Worm (Caenorhabditis elegans) whole organism, L2 larva: ENCODE measurements around the gene dcap-1.

Experiments
- ZK546.5 ChIP-seq: sonication (generic microtip); optimal IDR thresholded peaks from 2 replicates; lab custom pipeline; 2017; ENCODE audit warnings: missing biosample characterization, missing genetic modification characterization
- ceh-82 ChIP-seq: fragments of 150-350 bp; optimal IDR thresholded peaks from 2 replicates; lab custom pipeline; 2014; ENCODE audit warnings: missing biosample characterization, missing genetic modification characterization
- egl-27 ChIP-seq: sonication (generic microtip); optimal IDR thresholded peaks from 3 replicates; lab custom pipeline; 2017; ENCODE audit warnings: missing biosample characterization, missing genetic modification reagents, missing genetic modification characterization
- lin-39 ChIP-seq: fragments of 150-350 bp; optimal IDR thresholded peaks from 2 replicates; lab custom pipeline; 2014; ENCODE audit warnings: missing biosample characterization, missing genetic modification reagents, missing genetic modification characterization
- nhr-12 ChIP-seq: fragments of 150-350 bp; optimal IDR thresholded peaks from 2 replicates; lab custom pipeline; 2014; ENCODE audit warnings: missing biosample characterization, missing genetic modification characterization
- nhr-237 ChIP-seq: fragments of 150-350 bp; optimal IDR thresholded peaks from 2 replicates; lab custom pipeline; 2014; ENCODE audit warnings: missing biosample characterization, missing genetic modification characterization
- nhr-25 ChIP-seq: fragments of 150-350 bp; sonication (generic microtip); optimal IDR thresholded peaks from 3 replicates; lab custom pipeline; 2014; ENCODE audit warnings: missing biosample characterization, missing genetic modification characterization
- skn-1 ChIP-seq: sonication (generic microtip); optimal IDR thresholded peaks from 2 replicates; lab custom pipeline; 2017; ENCODE audit warnings: missing biosample characterization, missing genetic modification characterization
- sma-3 ChIP-seq: sonication (generic microtip); optimal IDR thresholded peaks from 2 replicates; lab custom pipeline; 2016; ENCODE audit warnings: missing genetic modification reagents, missing genetic modification characterization, missing compliant biosample characterization
- snpc-4 ChIP-seq: fragments of 150-350 bp; optimal IDR thresholded peaks from 2 replicates; lab custom pipeline; 2014; ENCODE audit warnings: missing biosample characterization, missing genetic modification characterization
- unc-55 ChIP-seq: fragments of 150-350 bp; sonication (generic microtip); optimal IDR thresholded peaks from 3 replicates; lab custom pipeline; 2014; ENCODE audit warnings: missing biosample characterization, missing genetic modification reagents, missing genetic modification characterization
- zag-1 ChIP-seq: fragments of 150-350 bp; optimal IDR thresholded peaks from 2 replicates; lab custom pipeline; 2014; ENCODE audit warnings: missing biosample characterization, missing genetic modification characterization
- ztf-11 ChIP-seq: sonication (generic microtip); optimal IDR thresholded peaks from 2 replicates; lab custom pipeline; 2017; ENCODE audit warnings: missing biosample characterization, missing genetic modification characterization

ce11 chrIV:1046996-1047395, 7.6 kb downstream of the dcap-1 start:
- TF ChIP-seq nhr-12 (tag; lab: Kevin White, UChicago) (no peak), skn-1 (tag; lab: Kevin White, UChicago) (no peak), snpc-4 (no peak), ztf-11 (tag; lab: Kevin White, UChicago) (no peak), lin-39 (tag; lab: Kevin White, UChicago) (no peak), sma-3 (GFP tag; lab: Kevin White, UChicago) (no peak), zag-1 (no peak), unc-55 (no peak), ZK546.5 (no peak), nhr-25 (tag; lab: Kevin White, UChicago) (no peak), ceh-82 (tag; lab: Kevin White, UChicago) (no peak), nhr-237 (tag; lab: Kevin White, UChicago) (no peak), egl-27 (tag; lab: Kevin White, UChicago) (no peak)
